Fruit fly (Drosophila melanogaster) whole organism, pupa: ENCODE results near the gene cDIP.

ENCODE experiments used
- CG10348 ChIP-seq: fragments of 200-800 bp; sonication (Bioruptor generic); IDR thresholded peaks from 2 replicates; pipeline ENCODE4 v1.3.6; 2022; ENCODE audit warnings: missing biosample characterization, missing genetic modification characterization
- CG13204 ChIP-seq: fragments of 200-800 bp; sonication (Bioruptor generic); optimal IDR thresholded peaks from 2 replicates; lab custom pipeline; 2018; ENCODE audit warnings: missing biosample characterization, mild to moderate bottlenecking, missing genetic modification characterization, moderate library complexity
- CG14655 ChIP-seq: fragments of 200-800 bp; sonication (Bioruptor generic); optimal IDR thresholded peaks from 3 replicates; lab custom pipeline; 2017; ENCODE audit warnings: mild to moderate bottlenecking, missing biosample characterization, missing genetic modification reagents, missing genetic modification characterization
- CG15710 ChIP-seq: fragments of 200-800 bp; sonication (Bioruptor generic); optimal IDR thresholded peaks from 2 replicates; lab custom pipeline; 2018; ENCODE audit warnings: missing biosample characterization, mild to moderate bottlenecking, missing genetic modification characterization, moderate library complexity
- CG32121 ChIP-seq: fragments of 200-800 bp; sonication (Bioruptor generic); IDR thresholded peaks from 2 replicates; pipeline ENCODE4 v1.3.6; 2022; ENCODE audit warnings: missing biosample characterization, missing genetic modification characterization
- CG4496 ChIP-seq: fragments of 200-800 bp; sonication (Bioruptor generic); IDR thresholded peaks from 3 replicates; pipeline ENCODE4 v1.3.6; 2022; ENCODE audit warnings: missing biosample characterization, missing genetic modification characterization
- CG8159 ChIP-seq: fragments of 200-800 bp; sonication (Bioruptor generic); optimal IDR thresholded peaks from 3 replicates; lab custom pipeline; 2018; ENCODE audit warnings: missing biosample characterization, mild to moderate bottlenecking, missing genetic modification characterization, moderate library complexity
- EcR ChIP-seq: fragments of 200-800 bp; sonication (Bioruptor generic); optimal IDR thresholded peaks from 3 replicates; lab custom pipeline; 2019; ENCODE audit warnings: missing biosample characterization, missing genetic modification characterization, mild to moderate bottlenecking, moderate library complexity, missing genetic modification reagents
- Ets98B ChIP-seq: fragments of 200-800 bp; sonication (Bioruptor generic); IDR thresholded peaks from 2 replicates; pipeline ENCODE4 v1.3.6; 2022; ENCODE audit warnings: missing biosample characterization, missing genetic modification characterization
- Pif1A ChIP-seq: fragments of 200-800 bp; sonication (Bioruptor generic); optimal IDR thresholded peaks from 3 replicates; lab custom pipeline; 2016; ENCODE audit warnings: missing biosample characterization, missing genetic modification characterization
- Pif1B ChIP-seq: fragments of 200-800 bp; sonication (Bioruptor generic); optimal IDR thresholded peaks from 3 replicates; lab custom pipeline; 2016; ENCODE audit warnings: missing biosample characterization, missing genetic modification characterization
- Snoo ChIP-seq: fragments of 200-800 bp; sonication (Bioruptor generic); optimal IDR thresholded peaks from 3 replicates; lab custom pipeline; 2017; ENCODE audit warnings: missing biosample characterization, mild to moderate bottlenecking, missing genetic modification characterization, inconsistent platforms
- gl ChIP-seq: fragments of 200-800 bp; sonication (Bioruptor generic); optimal IDR thresholded peaks from 2 replicates; lab custom pipeline; 2018; ENCODE audit warnings: missing biosample characterization, mild to moderate bottlenecking, missing genetic modification characterization

DNA sequence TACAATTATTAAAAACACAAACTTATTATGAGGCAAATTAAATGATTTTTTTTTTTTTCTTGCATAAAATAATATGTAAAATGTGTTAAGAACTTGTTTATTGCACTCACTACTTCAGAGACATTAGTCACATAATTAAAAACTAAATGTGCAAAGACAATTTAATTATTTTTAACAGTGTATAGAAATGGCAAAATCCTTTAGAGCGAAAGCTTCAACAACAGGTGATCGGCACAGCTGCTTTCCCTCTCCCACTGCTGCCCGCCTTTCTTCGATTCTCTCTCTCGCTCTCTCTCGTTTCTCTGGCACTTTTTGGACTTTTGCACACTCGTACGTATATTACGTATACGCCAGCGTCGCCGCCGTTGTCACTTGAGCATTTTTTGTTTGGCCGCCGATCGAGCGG is 19.5 kb upstream of the cDIP start:
- no peak for TF ChIP-seq EcR
- no peak for TF ChIP-seq CG14655 (GFP tag; lab: Kevin White, UChicago)
- TF ChIP-seq gl: no peak
- TF ChIP-seq CG4496 (GFP tag; lab: Robert Waterston, UW): peak; percentile 36; the same call in 1 of the 3 replicates
- no peak for TF ChIP-seq CG32121 (GFP tag; lab: Robert Waterston, UW)
- no peak for TF ChIP-seq CG13204 (GFP tag; lab: Kevin White, UChicago)
- TF ChIP-seq Pif1B (GFP tag; lab: Kevin White, UChicago): no peak
- no peak for TF ChIP-seq Snoo
- no peak for TF ChIP-seq CG8159 (tag; lab: Kevin White, UChicago)
- TF ChIP-seq Ets98B (GFP tag; lab: Robert Waterston, UW): no peak; the same call in 1 of the 2 replicates
- TF ChIP-seq Pif1A (GFP tag; lab: Kevin White, UChicago): no peak
- TF ChIP-seq CG10348 (GFP tag; lab: Robert Waterston, UW): no peak
- no peak for TF ChIP-seq CG15710 (tag; lab: Kevin White, UChicago)
